Fruit fly (Drosophila melanogaster) whole organism, embryonic: ENCODE results near the gene CG11426.

Experiments
- Antp ChIP-seq: fragments of 200-800 bp; sonication (Bioruptor generic); optimal IDR thresholded peaks from 3 replicates; lab custom pipeline; 2016; ENCODE audit warnings: missing biosample characterization, missing genetic modification characterization
- CG10209 ChIP-seq: fragments of 200-800 bp; sonication (Bioruptor generic); optimal IDR thresholded peaks from 3 replicates; lab custom pipeline; 2017; ENCODE audit warnings: missing biosample characterization, mild to moderate bottlenecking, missing genetic modification characterization, missing genetic modification reagents
- CG1024 ChIP-seq: fragments of 200-800 bp; sonication (Bioruptor generic); IDR thresholded peaks from 2 replicates; pipeline ENCODE4 v1.3.6; 2022; ENCODE audit warnings: missing biosample characterization, missing genetic modification characterization
- CG10543 ChIP-seq: fragments of 200-800 bp; sonication (Bioruptor generic); optimal IDR thresholded peaks from 3 replicates; lab custom pipeline; 2017; ENCODE audit warnings: missing biosample characterization, mild to moderate bottlenecking, missing genetic modification characterization, moderate library complexity
- CG10959 ChIP-seq: fragments of 200-800 bp; sonication (Bioruptor generic); IDR thresholded peaks from 2 replicates; pipeline ENCODE4 v1.3.6; 2022; ENCODE audit warnings: missing biosample characterization, missing genetic modification characterization
- CG1233 ChIP-seq: fragments of 200-800 bp; sonication (Bioruptor generic); optimal IDR thresholded peaks from 4 replicates; lab custom pipeline; 2018; ENCODE audit warnings: missing biosample characterization, mild to moderate bottlenecking, missing genetic modification characterization
- CG13296 ChIP-seq: fragments of 200-800 bp; sonication (Bioruptor generic); optimal IDR thresholded peaks from 3 replicates; lab custom pipeline; 2018; ENCODE audit warnings: missing biosample characterization, mild to moderate bottlenecking, missing genetic modification characterization
- CG13624 ChIP-seq: fragments of 200-800 bp; sonication (Bioruptor generic); optimal IDR thresholded peaks from 2 replicates; lab custom pipeline; 2016; ENCODE audit warnings: missing biosample characterization, missing genetic modification characterization
- CG13894 ChIP-seq: fragments of 200-800 bp; sonication (Bioruptor generic); optimal IDR thresholded peaks from 3 replicates; lab custom pipeline; 2018; ENCODE audit warnings: missing biosample characterization, mild to moderate bottlenecking, missing genetic modification characterization, moderate library complexity
- CG14441 ChIP-seq: fragments of 200-800 bp; sonication (Bioruptor generic); IDR thresholded peaks from 2 replicates; pipeline ENCODE4 v1.3.6; 2022; ENCODE audit warnings: missing biosample characterization, missing genetic modification characterization
- CG15269 ChIP-seq: fragments of 200-800 bp; sonication (Bioruptor generic); optimal IDR thresholded peaks from 2 replicates; lab custom pipeline; 2018; ENCODE audit warnings: missing biosample characterization, mild to moderate bottlenecking, missing genetic modification characterization, moderate library complexity
- CG15601 ChIP-seq: fragments of 200-800 bp; sonication (Bioruptor generic); optimal IDR thresholded peaks from 3 replicates; lab custom pipeline; 2019; ENCODE audit warnings: missing biosample characterization, mild to moderate bottlenecking, missing genetic modification characterization, moderate library complexity
- CG17802 ChIP-seq: fragments of 200-800 bp; sonication (Bioruptor generic); optimal IDR thresholded peaks from 2 replicates; lab custom pipeline; 2018; ENCODE audit warnings: missing biosample characterization, mild to moderate bottlenecking, missing genetic modification characterization, moderate library complexity
- CG1792 ChIP-seq: fragments of 200-800 bp; sonication (Bioruptor generic); optimal IDR thresholded peaks from 2 replicates; lab custom pipeline; 2016; ENCODE audit warnings: missing biosample characterization, missing genetic modification characterization
- CG2116 ChIP-seq: fragments of 200-800 bp; sonication (Bioruptor generic); optimal IDR thresholded peaks from 3 replicates; lab custom pipeline; 2018; ENCODE audit warnings: missing biosample characterization, mild to moderate bottlenecking, missing genetic modification characterization
- CG3163 ChIP-seq: fragments of 200-800 bp; sonication (Bioruptor generic); optimal IDR thresholded peaks from 3 replicates; lab custom pipeline; 2016; ENCODE audit warnings: missing biosample characterization, missing genetic modification characterization
- CG32767 ChIP-seq: fragments of 200-800 bp; sonication (Bioruptor generic); IDR thresholded peaks from 2 replicates; pipeline ENCODE4 v1.3.6; 2022; ENCODE audit warnings: missing biosample characterization, missing genetic modification characterization
- CG7963 ChIP-seq: fragments of 200-800 bp; sonication (Bioruptor generic); IDR thresholded peaks from 3 replicates; pipeline ENCODE4 v1.3.6; 2022; ENCODE audit warnings: missing biosample characterization, missing genetic modification characterization; ENCODE audit not compliant: partially characterized antibody
- Camta ChIP-seq: fragments of 200-800 bp; sonication (Bioruptor generic); optimal IDR thresholded peaks from 2 replicates; lab custom pipeline; 2016; ENCODE audit warnings: missing biosample characterization, missing genetic modification characterization
- CkIIα-i1 ChIP-seq: fragments of 200-800 bp; sonication (Bioruptor generic); IDR thresholded peaks from 2 replicates; pipeline ENCODE4 v1.3.6; 2022; ENCODE audit warnings: missing biosample characterization, missing genetic modification characterization
- D19A ChIP-seq: fragments of 200-800 bp; optimal IDR thresholded peaks from 3 replicates; lab custom pipeline; 2019; ENCODE audit warnings: missing biosample characterization, mild to moderate bottlenecking, missing genetic modification characterization, moderate library complexity
- D19B ChIP-seq: fragments of 200-800 bp; sonication (Bioruptor generic); optimal IDR thresholded peaks from 2 replicates; lab custom pipeline; 2017; ENCODE audit warnings: missing biosample characterization, mild to moderate bottlenecking, missing genetic modification characterization
- Eip74EF ChIP-seq, 2 experiments: fragments of 200-800 bp in 1 of 2; fragments of >200 bp in 1 of 2; sonication (Bioruptor generic) in 1 of 2; optimal IDR thresholded peaks; 2 replicates each; lab custom pipeline; 2017 to 2019; ENCODE audit warnings: missing biosample characterization in 2 of 2, missing genetic modification characterization in 2 of 2, mild to moderate bottlenecking in 1 of 2, moderate library complexity in 1 of 2
- Fer2 ChIP-seq: fragments of 200-800 bp; sonication (Bioruptor generic); optimal IDR thresholded peaks from 2 replicates; lab custom pipeline; 2018; ENCODE audit warnings: missing biosample characterization, mild to moderate bottlenecking, missing genetic modification characterization, moderate library complexity
- Mad ChIP-seq: fragments of 200-800 bp; sonication (Bioruptor generic); optimal IDR thresholded peaks from 2 replicates; lab custom pipeline; 2016; ENCODE audit warnings: missing biosample characterization, missing genetic modification characterization
- NFAT ChIP-seq: fragments of 200-800 bp; sonication (Bioruptor generic); IDR thresholded peaks from 2 replicates; pipeline ENCODE4 v1.3.6; 2022; ENCODE audit warnings: missing biosample characterization, missing genetic modification characterization
- Xrp1 ChIP-seq: fragments of 200-800 bp; sonication (Bioruptor generic); IDR thresholded peaks from 2 replicates; pipeline ENCODE4 v1.3.6; 2022; ENCODE audit warnings: missing biosample characterization, missing genetic modification characterization
- aop ChIP-seq: fragments of 200-800 bp; sonication (Bioruptor generic); IDR thresholded peaks from 2 replicates; pipeline ENCODE4 v1.3.6; 2022; ENCODE audit warnings: missing biosample characterization, missing genetic modification characterization
- ara ChIP-seq: fragments of 200-800 bp; sonication (Bioruptor generic); IDR thresholded peaks from 2 replicates; pipeline ENCODE4 v1.3.6; 2022; ENCODE audit warnings: missing biosample characterization, missing genetic modification characterization
- ash1 ChIP-seq: fragments of 200-800 bp; sonication (Bioruptor generic); optimal IDR thresholded peaks from 2 replicates; lab custom pipeline; 2018; ENCODE audit warnings: missing biosample characterization, mild to moderate bottlenecking, missing genetic modification characterization
- ato ChIP-seq: fragments of 200-800 bp; sonication (Bioruptor generic); IDR thresholded peaks from 2 replicates; pipeline ENCODE4 v1.3.6; 2022; ENCODE audit warnings: missing biosample characterization, missing genetic modification characterization; ENCODE audit not compliant: partially characterized antibody
- bab2 ChIP-seq: fragments of 200-800 bp; sonication (Bioruptor generic); optimal IDR thresholded peaks from 2 replicates; lab custom pipeline; 2016; ENCODE audit warnings: missing biosample characterization, missing genetic modification characterization
- br ChIP-seq: fragments of >200 bp; optimal IDR thresholded peaks from 2 replicates; lab custom pipeline; 2017
- cg ChIP-seq: fragments of 200-800 bp; sonication (Bioruptor generic); optimal IDR thresholded peaks from 3 replicates; lab custom pipeline; 2019; ENCODE audit warnings: missing biosample characterization, mild to moderate bottlenecking, missing genetic modification characterization, moderate library complexity
- corto ChIP-seq: fragments of 200-800 bp; sonication (Bioruptor generic); optimal IDR thresholded peaks from 2 replicates; lab custom pipeline; 2016; ENCODE audit warnings: missing biosample characterization, mild to moderate bottlenecking, missing genetic modification characterization, moderate library complexity
- croc ChIP-seq: fragments of 200-800 bp; sonication (Bioruptor generic); conservative IDR thresholded peaks from 3 replicates; pipeline ENCODE4 v1.3.6; 2022; ENCODE audit warnings: missing biosample characterization, missing genetic modification characterization
- dan ChIP-seq: fragments of 200-800 bp; sonication (Bioruptor generic); IDR thresholded peaks from 2 replicates; pipeline ENCODE4 v1.3.6; 2022; ENCODE audit warnings: missing biosample characterization, missing genetic modification characterization
- danr ChIP-seq: fragments of 200-800 bp; sonication (Bioruptor generic); IDR thresholded peaks from 2 replicates; pipeline ENCODE4 v1.3.6; 2022; ENCODE audit warnings: missing biosample characterization, missing genetic modification characterization
- ems ChIP-seq: fragments of 200-800 bp; sonication (Bioruptor generic); optimal IDR thresholded peaks from 3 replicates; lab custom pipeline; 2016; ENCODE audit warnings: missing biosample characterization, missing genetic modification characterization
- fd64A ChIP-seq: fragments of 200-800 bp; sonication (Bioruptor generic); optimal IDR thresholded peaks from 3 replicates; lab custom pipeline; 2018; ENCODE audit warnings: missing biosample characterization, mild to moderate bottlenecking, missing genetic modification characterization
- gcm ChIP-seq: fragments of 200-800 bp; sonication (Bioruptor generic); optimal IDR thresholded peaks from 2 replicates; lab custom pipeline; 2019; ENCODE audit warnings: missing biosample characterization, mild to moderate bottlenecking, missing genetic modification characterization, moderate library complexity
- pzg ChIP-seq: fragments of 200-800 bp; sonication (Bioruptor generic); optimal IDR thresholded peaks from 3 replicates; lab custom pipeline; 2018; ENCODE audit warnings: missing biosample characterization, mild to moderate bottlenecking, missing genetic modification characterization, moderate library complexity
- row ChIP-seq: fragments of 200-800 bp; sonication (Bioruptor generic); IDR thresholded peaks from 3 replicates; pipeline ENCODE4 v1.3.6; 2022; ENCODE audit warnings: missing biosample characterization, missing genetic modification characterization
- sd ChIP-seq: fragments of 200-800 bp; sonication (Bioruptor generic); optimal IDR thresholded peaks from 3 replicates; lab custom pipeline; 2018; ENCODE audit warnings: missing biosample characterization, mild to moderate bottlenecking, missing genetic modification characterization, moderate library complexity
- tna ChIP-seq: fragments of 200-800 bp; sonication (Bioruptor generic); IDR thresholded peaks from 2 replicates; pipeline ENCODE4 v1.3.6; 2022; ENCODE audit warnings: missing biosample characterization, missing genetic modification characterization; ENCODE audit not compliant: partially characterized antibody
- trh ChIP-seq: fragments of 200-800 bp; sonication (Bioruptor generic); optimal IDR thresholded peaks from 2 replicates; lab custom pipeline; 2016; ENCODE audit warnings: missing biosample characterization, missing genetic modification characterization
- unc-4 ChIP-seq: fragments of 200-800 bp; sonication (Bioruptor generic); IDR thresholded peaks from 2 replicates; pipeline ENCODE4 v1.3.6; 2022; ENCODE audit warnings: missing biosample characterization, missing genetic modification characterization; ENCODE audit not compliant: partially characterized antibody
- vfl ChIP-seq: fragments of 200-800 bp; sonication (Bioruptor generic); optimal IDR thresholded peaks from 2 replicates; lab custom pipeline; 2016; ENCODE audit warnings: missing biosample characterization, missing genetic modification characterization
- wdn ChIP-seq: fragments of 200-800 bp; sonication (Bioruptor generic); IDR thresholded peaks from 2 replicates; pipeline ENCODE4 v1.3.6; 2022; ENCODE audit warnings: missing biosample characterization, missing genetic modification characterization
- zen ChIP-seq: fragments of 200-800 bp; sonication (Bioruptor generic); optimal IDR thresholded peaks from 3 replicates; lab custom pipeline; 2018; ENCODE audit warnings: missing biosample characterization, mild to moderate bottlenecking, missing genetic modification characterization, moderate library complexity

The CG11426 gene

dm6 chr3L:22471586-22472291 is 1.4 kb downstream of the CG11426 start (continued):
- TF ChIP-seq NFAT (GFP tag; lab: Robert Waterston, UW) (0 out of 2 replicates have a peak, but pooled peaks have one; percentile 40), CG2116 (GFP tag; lab: Kevin White, UChicago) (no peak), zen (tag; lab: Kevin White, UChicago) (no peak), vfl (GFP tag; lab: Kevin White, UChicago) (no peak), row (GFP tag; lab: Robert Waterston, UW) (peak; percentile 74), CG10209 (GFP tag; lab: Kevin White, UChicago) (peak; percentile 66), D19B (GFP tag; lab: Kevin White, UChicago) (peak; percentile 52), ara (GFP tag; lab: Robert Waterston, UW) (no peak), danr (GFP tag; lab: Robert Waterston, UW) (no peak), CG13624 (GFP tag; lab: Kevin White, UChicago) (no peak), Mad (GFP tag; lab: Kevin White, UChicago) (no peak), corto (GFP tag; lab: Kevin White, UChicago) (no peak), unc-4 (no peak), CG15269 (peak; percentile 73), CkIIα-i1 (GFP tag; lab: Robert Waterston, UW) (no peak), Xrp1 (GFP tag; lab: Robert Waterston, UW) (no peak), bab2 (GFP tag; lab: Kevin White, UChicago) (no peak), br (no peak), Eip74EF (GFP tag; optimal IDR thresholded peaks at IDR 0.05; lab: Kevin White, UChicago) (no peak), CG13296 (GFP tag; lab: Kevin White, UChicago) (peak; percentile 52), pzg (no peak), CG3163 (GFP tag; lab: Kevin White, UChicago) (no peak), D19A (tag; lab: Kevin White, UChicago) (no peak), CG32767 (GFP tag; lab: Robert Waterston, UW) (0 out of 2 replicates have a peak, but pooled peaks have one; percentile 43), CG1024 (GFP tag; lab: Robert Waterston, UW) (no peak), trh (GFP tag; lab: Kevin White, UChicago) (no peak), dan (GFP tag; lab: Robert Waterston, UW) (no peak), croc (GFP tag; lab: Robert Waterston, UW) (no peak), CG10543 (GFP tag; lab: Kevin White, UChicago) (no peak), CG1233 (GFP tag; lab: Kevin White, UChicago) (peak; percentile 50), ems (GFP tag; lab: Kevin White, UChicago) (no peak), ash1 (GFP tag; lab: Kevin White, UChicago) (no peak), CG10959 (GFP tag; lab: Robert Waterston, UW) (no peak), Fer2 (tag; lab: Kevin White, UChicago) (peak; percentile 3), wdn (GFP tag; lab: Robert Waterston, UW) (0 out of 2 replicates have a peak, but pooled peaks have one; percentile 33), CG13894 (tag; lab: Kevin White, UChicago) (peak; percentile 27), sd (tag; lab: Kevin White, UChicago) (peak; percentile 29), CG15601 (tag; lab: Kevin White, UChicago) (no peak), CG7963 (no peak), tna (GFP tag; lab: Robert Waterston, UW) (no peak), Antp (GFP tag; lab: Kevin White, UChicago) (no peak), fd64A (GFP tag; lab: Kevin White, UChicago) (no peak), CG1792 (GFP tag; lab: Kevin White, UChicago) (no peak), CG17802 (no peak), cg (GFP tag; lab: Kevin White, UChicago) (no peak), gcm (GFP tag; lab: Kevin White, UChicago) (no peak), aop (GFP tag; lab: Robert Waterston, UW) (no peak), Camta (GFP tag; lab: Kevin White, UChicago) (no peak), ato (GFP tag; lab: Robert Waterston, UW) (no peak), CG14441 (GFP tag; lab: Robert Waterston, UW) (peak; percentile 54)
